Fruit fly (Drosophila melanogaster) whole organism, embryonic: Measurements from ENCODE around the gene Klp67A.

Source experiments
- Abd-B ChIP-seq: fragments of 200-800 bp; sonication (Bioruptor generic); optimal IDR thresholded peaks from 2 replicates; lab custom pipeline; 2018; ENCODE audit warnings: missing biosample characterization, mild to moderate bottlenecking, missing genetic modification characterization, moderate library complexity
- Asciz ChIP-seq: fragments of 200-800 bp; sonication (Bioruptor generic); optimal IDR thresholded peaks from 2 replicates; lab custom pipeline; 2017; ENCODE audit warnings: missing biosample characterization, mild to moderate bottlenecking, missing genetic modification characterization, missing genetic modification reagents
- Awh ChIP-seq: fragments of 200-800 bp; sonication (Bioruptor generic); IDR thresholded peaks from 2 replicates; pipeline ENCODE4, ENCODE4 v1.3.6; 2022; ENCODE audit warnings: missing biosample characterization, missing genetic modification characterization
- B-H2 ChIP-seq: fragments of 200-800 bp; sonication (Bioruptor generic); optimal IDR thresholded peaks from 2 replicates; lab custom pipeline; 2018; ENCODE audit warnings: missing biosample characterization, mild to moderate bottlenecking, missing genetic modification characterization
- BtbVII ChIP-seq: fragments of 200-800 bp; sonication (Bioruptor generic); optimal IDR thresholded peaks from 3 replicates; lab custom pipeline; 2017; ENCODE audit warnings: missing biosample characterization, mild to moderate bottlenecking, missing genetic modification characterization
- CG10147 ChIP-seq: fragments of 200-800 bp; sonication (Bioruptor generic); optimal IDR thresholded peaks from 2 replicates; lab custom pipeline; 2019; ENCODE audit warnings: missing biosample characterization, mild to moderate bottlenecking, missing genetic modification characterization, moderate library complexity
- CG11504 ChIP-seq: fragments of 200-800 bp; sonication (Bioruptor generic); optimal IDR thresholded peaks from 3 replicates; lab custom pipeline; 2019; ENCODE audit warnings: missing biosample characterization, mild to moderate bottlenecking, missing genetic modification characterization, moderate library complexity
- CG12769 ChIP-seq: fragments of 200-800 bp; sonication (Bioruptor generic); optimal IDR thresholded peaks from 2 replicates; lab custom pipeline; 2019; ENCODE audit warnings: missing biosample characterization, mild to moderate bottlenecking, missing genetic modification characterization, moderate library complexity
- CG14441 ChIP-seq: fragments of 200-800 bp; sonication (Bioruptor generic); IDR thresholded peaks from 2 replicates; pipeline ENCODE4 v1.3.6; 2022; ENCODE audit warnings: missing biosample characterization, missing genetic modification characterization
- CG30403 ChIP-seq: fragments of 200-800 bp; sonication (Bioruptor generic); optimal IDR thresholded peaks from 3 replicates; lab custom pipeline; 2016; ENCODE audit warnings: missing biosample characterization, missing genetic modification characterization
- CG31365 ChIP-seq: fragments of 200-800 bp; sonication (Bioruptor generic); optimal IDR thresholded peaks from 2 replicates; lab custom pipeline; 2018; ENCODE audit warnings: missing biosample characterization, mild to moderate bottlenecking, missing genetic modification characterization
- CG34376 ChIP-seq: fragments of 200-800 bp; sonication (Bioruptor generic); optimal IDR thresholded peaks from 2 replicates; lab custom pipeline; 2018; ENCODE audit warnings: missing biosample characterization, mild to moderate bottlenecking, missing genetic modification characterization
- CG43689 ChIP-seq: fragments of 200-800 bp; sonication (Bioruptor generic); IDR thresholded peaks from 2 replicates; pipeline ENCODE4 v1.3.6; 2022; ENCODE audit warnings: missing biosample characterization, missing genetic modification characterization
- CG4707 ChIP-seq: fragments of 200-800 bp; sonication (Bioruptor generic); optimal IDR thresholded peaks from 2 replicates; lab custom pipeline; 2018; ENCODE audit warnings: missing biosample characterization, mild to moderate bottlenecking, missing genetic modification characterization, moderate library complexity
- CG6272 ChIP-seq: fragments of 200-800 bp; sonication (Bioruptor generic); IDR thresholded peaks from 2 replicates; pipeline ENCODE4 v1.3.6; 2022; ENCODE audit warnings: missing biosample characterization, missing genetic modification characterization
- CG7928 ChIP-seq: fragments of 200-800 bp; sonication (Bioruptor generic); optimal IDR thresholded peaks from 2 replicates; lab custom pipeline; 2017; ENCODE audit warnings: missing biosample characterization, mild to moderate bottlenecking, missing genetic modification characterization
- CG7987 ChIP-seq: fragments of 200-800 bp; sonication (Bioruptor generic); optimal IDR thresholded peaks from 2 replicates; lab custom pipeline; 2018; ENCODE audit warnings: missing biosample characterization, mild to moderate bottlenecking, missing genetic modification characterization, moderate library complexity
- CG8290 ChIP-seq, 3 experiments: fragments of 200-800 bp; sonication (Bioruptor generic); optimal IDR thresholded peaks; 2 replicates each; lab custom pipeline; 2016 to 2019; ENCODE audit warnings: missing biosample characterization in 3 of 3, missing genetic modification characterization in 3 of 3, mild to moderate bottlenecking in 2 of 3, moderate library complexity in 1 of 3
- CG9437 ChIP-seq: fragments of 200-800 bp; sonication (Bioruptor generic); optimal IDR thresholded peaks from 2 replicates; lab custom pipeline; 2018; ENCODE audit warnings: missing biosample characterization, mild to moderate bottlenecking, missing genetic modification characterization
- Gug ChIP-seq: fragments of 200-800 bp; sonication (Bioruptor generic); IDR thresholded peaks from 4 replicates; pipeline ENCODE4 v1.3.6; 2022; ENCODE audit warnings: missing biosample characterization, missing genetic modification characterization
- Hey ChIP-seq: fragments of 200-800 bp; sonication (Bioruptor generic); optimal IDR thresholded peaks from 3 replicates; lab custom pipeline; 2018; ENCODE audit warnings: missing biosample characterization, mild to moderate bottlenecking, missing genetic modification characterization
- Hmx ChIP-seq: fragments of 200-800 bp; sonication (Bioruptor generic); optimal IDR thresholded peaks from 2 replicates; lab custom pipeline; 2016; ENCODE audit warnings: missing biosample characterization, missing genetic modification characterization
- Hr51 ChIP-seq, 2 experiments: fragments of 200-800 bp; sonication (Bioruptor generic); optimal IDR thresholded peaks; 2 replicates in 1 of 2; 3 replicates in 1 of 2; lab custom pipeline; 2016 to 2018; ENCODE audit warnings: missing biosample characterization in 2 of 2, missing genetic modification characterization in 2 of 2, mild to moderate bottlenecking in 1 of 2, moderate library complexity in 1 of 2
- Max ChIP-seq: fragments of 200-800 bp; sonication (Bioruptor generic); optimal IDR thresholded peaks from 2 replicates; lab custom pipeline; 2016; ENCODE audit warnings: missing biosample characterization, mild to moderate bottlenecking, missing genetic modification characterization
- NFAT ChIP-seq: fragments of 200-800 bp; sonication (Bioruptor generic); IDR thresholded peaks from 2 replicates; pipeline ENCODE4 v1.3.6; 2022; ENCODE audit warnings: missing biosample characterization, missing genetic modification characterization
- NfI ChIP-seq: fragments of 200-800 bp; sonication (Bioruptor generic); optimal IDR thresholded peaks from 3 replicates; lab custom pipeline; 2018; ENCODE audit warnings: missing biosample characterization, mild to moderate bottlenecking, missing genetic modification characterization, moderate library complexity
- Pdp1 ChIP-seq, 2 experiments: fragments of 200-800 bp; sonication (Bioruptor generic); optimal IDR thresholded peaks; 3 replicates each; lab custom pipeline; 2016; ENCODE audit warnings: missing biosample characterization in 2 of 2, missing genetic modification characterization in 2 of 2, mild to moderate bottlenecking in 1 of 2, moderate library complexity in 1 of 2
- Ravus ChIP-seq: fragments of 200-800 bp; sonication (Bioruptor generic); IDR thresholded peaks from 2 replicates; pipeline ENCODE4 v1.3.6; 2022; ENCODE audit warnings: missing biosample characterization, missing genetic modification characterization
- Taf1 ChIP-seq: fragments of 200-800 bp; sonication (Bioruptor generic); IDR thresholded peaks from 2 replicates; pipeline ENCODE4 v1.3.6; 2022; ENCODE audit warnings: missing biosample characterization, missing genetic modification characterization
- bigmax ChIP-seq: fragments of 200-800 bp; sonication (Bioruptor generic); optimal IDR thresholded peaks from 2 replicates; lab custom pipeline; 2018; ENCODE audit warnings: missing biosample characterization, mild to moderate bottlenecking, missing genetic modification characterization
- cad ChIP-seq: fragments of >200 bp; optimal IDR thresholded peaks from 2 replicates; lab custom pipeline; 2017; ENCODE audit warnings: missing biosample characterization, missing genetic modification characterization
- cas ChIP-seq: fragments of 200-800 bp; sonication (Bioruptor generic); IDR thresholded peaks from 2 replicates; pipeline ENCODE4 v1.3.6; 2022; ENCODE audit warnings: missing biosample characterization, missing genetic modification characterization
- corto ChIP-seq: fragments of 200-800 bp; sonication (Bioruptor generic); optimal IDR thresholded peaks from 2 replicates; lab custom pipeline; 2016; ENCODE audit warnings: missing biosample characterization, mild to moderate bottlenecking, missing genetic modification characterization, moderate library complexity
- crc ChIP-seq: fragments of 200-800 bp; sonication (Bioruptor generic); optimal IDR thresholded peaks from 2 replicates; lab custom pipeline; 2016; ENCODE audit warnings: missing biosample characterization, missing genetic modification characterization
- disco-r ChIP-seq: fragments of 200-800 bp; sonication (Bioruptor generic); optimal IDR thresholded peaks from 2 replicates; lab custom pipeline; 2016; ENCODE audit warnings: missing biosample characterization, missing genetic modification characterization
- exex ChIP-seq: fragments of 200-800 bp; sonication (Bioruptor generic); optimal IDR thresholded peaks from 4 replicates; lab custom pipeline; 2018; ENCODE audit warnings: missing biosample characterization, mild to moderate bottlenecking, missing genetic modification characterization, moderate library complexity
- grn ChIP-seq: fragments of 200-800 bp; sonication (Bioruptor generic); optimal IDR thresholded peaks from 3 replicates; lab custom pipeline; 2017; ENCODE audit warnings: missing biosample characterization, missing genetic modification characterization
- gt ChIP-seq: fragments of 200-800 bp; sonication (Bioruptor generic); IDR thresholded peaks from 2 replicates; pipeline ENCODE4 v1.3.6; 2022; ENCODE audit warnings: missing biosample characterization, missing genetic modification characterization
- lola ChIP-seq, 3 experiments: fragments of >200 bp in 2 of 3; fragments of 200-800 bp in 1 of 3; sonication (Bioruptor generic) in 1 of 3; optimal IDR thresholded peaks; 2 replicates each; lab custom pipeline; 2017 to 2019; ENCODE audit warnings: missing biosample characterization in 3 of 3, missing genetic modification characterization in 3 of 3, mild to moderate bottlenecking in 1 of 3, moderate library complexity in 1 of 3
- mirr ChIP-seq: fragments of 200-800 bp; sonication (Bioruptor generic); optimal IDR thresholded peaks from 3 replicates; lab custom pipeline; 2018; ENCODE audit warnings: missing biosample characterization, mild to moderate bottlenecking, missing genetic modification characterization
- mld ChIP-seq: fragments of 200-800 bp; sonication (Bioruptor generic); IDR thresholded peaks from 3 replicates; pipeline ENCODE4 v1.3.6; 2022; ENCODE audit warnings: missing biosample characterization, missing genetic modification characterization; ENCODE audit not compliant: partially characterized antibody
- pfk ChIP-seq: fragments of 200-800 bp; sonication (Bioruptor generic); optimal IDR thresholded peaks from 2 replicates; lab custom pipeline; 2018; ENCODE audit warnings: missing biosample characterization, mild to moderate bottlenecking, missing genetic modification characterization, moderate library complexity
- sens ChIP-seq: fragments of 200-800 bp; sonication (Bioruptor generic); peaks from one replicate; lab custom pipeline; 2016; ENCODE audit warnings: missing biosample characterization, missing genetic modification characterization
- shn ChIP-seq: fragments of 200-800 bp; sonication (Bioruptor generic); optimal IDR thresholded peaks from 3 replicates; lab custom pipeline; 2016; ENCODE audit warnings: missing biosample characterization, missing genetic modification characterization
- slbo ChIP-seq: fragments of 200-800 bp; sonication (Bioruptor generic); IDR thresholded peaks from 2 replicates; pipeline ENCODE4 v1.3.6; 2022; ENCODE audit warnings: missing biosample characterization, missing genetic modification characterization
- sug ChIP-seq: fragments of 200-800 bp; optimal IDR thresholded peaks from 2 replicates; lab custom pipeline; 2019; ENCODE audit warnings: missing biosample characterization, mild to moderate bottlenecking, missing genetic modification characterization, moderate library complexity
- toy ChIP-seq: fragments of 200-800 bp; sonication (Bioruptor generic); IDR thresholded peaks from 2 replicates; pipeline ENCODE4 v1.3.6; 2022; ENCODE audit warnings: missing biosample characterization, missing genetic modification characterization
- unc-4 ChIP-seq: fragments of 200-800 bp; sonication (Bioruptor generic); IDR thresholded peaks from 2 replicates; pipeline ENCODE4 v1.3.6; 2022; ENCODE audit warnings: missing biosample characterization, missing genetic modification characterization; ENCODE audit not compliant: partially characterized antibody

Klp67A gene

dm6 chr3L:9355555-9355954 lies 11.3 kb downstream of the Klp67A start:
- TF ChIP-seq mirr (GFP tag; lab: Kevin White, UChicago), result peak; percentile 36
- TF ChIP-seq sug, result peak; percentile 47
- TF ChIP-seq exex (tag; lab: Kevin White, UChicago), result peak; percentile 98
- TF ChIP-seq Pdp1 (GFP tag; optimal IDR thresholded peaks at IDR 0.05; lab: Kevin White, UChicago), result peak in 1 of 2 experiments; percentile 85
- TF ChIP-seq grn, result peak; percentile 79
- TF ChIP-seq Awh (GFP tag; lab: Robert Waterston, UW), result no peak
- no peak for TF ChIP-seq CG10147 (GFP tag; lab: Kevin White, UChicago)
- peak; percentile 46 for TF ChIP-seq BtbVII (GFP tag; lab: Kevin White, UChicago)
- TF ChIP-seq Abd-B (GFP tag; lab: Kevin White, UChicago), result no peak
- peak; percentile 59 for TF ChIP-seq Hey (tag; lab: Kevin White, UChicago)
- no peak for TF ChIP-seq CG31365 (tag; lab: Kevin White, UChicago)

- no peak for TF ChIP-seq CG9437 (GFP tag; lab: Kevin White, UChicago)
- no peak for TF ChIP-seq unc-4
- no peak for TF ChIP-seq bigmax (GFP tag; lab: Kevin White, UChicago)
- TF ChIP-seq CG4707 (GFP tag; lab: Kevin White, UChicago), result no peak
- TF ChIP-seq Ravus (GFP tag; lab: Robert Waterston, UW), result no peak
- no peak for TF ChIP-seq CG8290 (GFP tag; optimal IDR thresholded peaks at IDR 0.05; lab: Kevin White, UChicago)
- TF ChIP-seq CG8290 (tag; optimal IDR thresholded peaks at IDR 0.05; lab: Kevin White, UChicago), result no peak
- TF ChIP-seq gt, result no peak
- no peak for TF ChIP-seq Max
- TF ChIP-seq CG7987 (GFP tag; lab: Kevin White, UChicago), result no peak
- no peak for TF ChIP-seq mld (GFP tag; lab: Robert Waterston, UW)
- TF ChIP-seq CG34376 (GFP tag; lab: Kevin White, UChicago), result no peak
- TF ChIP-seq NfI (GFP tag; lab: Kevin White, UChicago), result no peak
- TF ChIP-seq pfk (GFP tag; lab: Kevin White, UChicago), result no peak
- no peak for TF ChIP-seq Hmx (GFP tag; lab: Kevin White, UChicago)
- no peak for TF ChIP-seq cas (GFP tag; lab: Robert Waterston, UW)
- TF ChIP-seq CG30403 (GFP tag; lab: Kevin White, UChicago), result no peak
- no peak for TF ChIP-seq CG11504 (tag; lab: Kevin White, UChicago)
- no peak for TF ChIP-seq toy (GFP tag; lab: Robert Waterston, UW)
- no peak for TF ChIP-seq Gug
These were observed 13.1 kb downstream of the Klp67A start, which contains the start of gene CG32040 for dm6 chr3L:9353733-9354132. TSS of gene CG32040 (plus strand) at chr3L:9354033.

- no peak for TF ChIP-seq Asciz (GFP tag; lab: Kevin White, UChicago)
- no peak for TF ChIP-seq disco-r (GFP tag; lab: Kevin White, UChicago)
- TF ChIP-seq cad (GFP tag; lab: Kevin White, UChicago), result no peak
- no peak for TF ChIP-seq CG43689 (GFP tag; lab: Robert Waterston, UW)
- TF ChIP-seq sens (GFP tag; lab: Kevin White, UChicago), result peak; percentile 45
- 0 out of 2 replicates have a peak, but pooled peaks have one; percentile 17 for TF ChIP-seq slbo (GFP tag; lab: Robert Waterston, UW)
- TF ChIP-seq CG14441, result no peak
- TF ChIP-seq Hr51 (GFP tag; optimal IDR thresholded peaks at IDR 0.05; lab: Kevin White, UChicago), result peak in 1 of 2 experiments; percentile 1
- TF ChIP-seq CG6272 (GFP tag; lab: Robert Waterston, UW), result no peak
- TF ChIP-seq shn (GFP tag; lab: Kevin White, UChicago), result no peak
- TF ChIP-seq Taf1 (GFP tag; lab: Robert Waterston, UW), result 0 out of 2 replicates have a peak, but pooled peaks have one; percentile 5
- peak; percentile 64 for TF ChIP-seq B-H2 (GFP tag; lab: Kevin White, UChicago)
- no peak for TF ChIP-seq lola (GFP tag; optimal IDR thresholded peaks at IDR 0.05; lab: Kevin White, UChicago)
- TF ChIP-seq mld (GFP tag; lab: Robert Waterston, UW), result no peak
- peak; percentile 70 for TF ChIP-seq CG12769
- no peak for TF ChIP-seq crc (GFP tag; lab: Kevin White, UChicago)
- no peak for TF ChIP-seq CG7928 (GFP tag; lab: Kevin White, UChicago)
- peak; percentile 21; the same call in 1 of the 2 replicates for TF ChIP-seq NFAT (GFP tag; lab: Robert Waterston, UW)
- no peak for TF ChIP-seq corto (GFP tag; lab: Kevin White, UChicago)
These were observed 17.5 kb downstream of the Klp67A start, which contains the start of gene PGRP-LF for dm6 chr3L:9349314-9349733. TSS of gene PGRP-LF (plus strand) at chr3L:9349609.
